Fruit fly (Drosophila melanogaster) whole organism, embryonic: Measurements from ENCODE around the gene JMJD5.
A peak's percentile ranks its signal among the peaks of the same experiment; 100 is the strongest.

Experiments used
- ATbp ChIP-seq: fragments of 200-800 bp; sonication (Bioruptor generic); optimal IDR thresholded peaks from 2 replicates; lab custom pipeline; 2017; ENCODE audit warnings: missing biosample characterization, mild to moderate bottlenecking, missing genetic modification characterization, missing genetic modification reagents
- Atf-2 ChIP-seq: fragments of 200-800 bp; sonication (Bioruptor generic); optimal IDR thresholded peaks from 2 replicates; lab custom pipeline; 2016; ENCODE audit warnings: missing biosample characterization, missing genetic modification characterization
- CG10274 ChIP-seq: fragments of 200-800 bp; sonication (Bioruptor generic); optimal IDR thresholded peaks from 3 replicates; lab custom pipeline; 2017; ENCODE audit warnings: missing biosample characterization, mild to moderate bottlenecking, missing genetic modification characterization
- CG11560 ChIP-seq: fragments of 200-800 bp; sonication (Bioruptor generic); IDR thresholded peaks from 3 replicates; pipeline ENCODE4 v1.3.6; 2022; ENCODE audit warnings: missing biosample characterization, missing genetic modification characterization
- CG12219 ChIP-seq: fragments of 200-800 bp; sonication (Bioruptor generic); optimal IDR thresholded peaks from 3 replicates; lab custom pipeline; 2018; ENCODE audit warnings: missing biosample characterization, mild to moderate bottlenecking, missing genetic modification characterization
- CG12942 ChIP-seq: fragments of 200-800 bp; sonication (Bioruptor generic); optimal IDR thresholded peaks from 3 replicates; lab custom pipeline; 2016; ENCODE audit warnings: missing biosample characterization, missing genetic modification characterization
- CG14667 ChIP-seq: fragments of 200-800 bp; sonication (Bioruptor generic); IDR thresholded peaks from 2 replicates; pipeline ENCODE4 v1.3.6; 2022; ENCODE audit warnings: missing biosample characterization, missing genetic modification characterization
- CG15269 ChIP-seq: fragments of 200-800 bp; sonication (Bioruptor generic); optimal IDR thresholded peaks from 2 replicates; lab custom pipeline; 2018; ENCODE audit warnings: missing biosample characterization, mild to moderate bottlenecking, missing genetic modification characterization, moderate library complexity
- CG17829 ChIP-seq: fragments of 200-800 bp; optimal IDR thresholded peaks from 2 replicates; lab custom pipeline; 2019; ENCODE audit warnings: missing biosample characterization, mild to moderate bottlenecking, missing genetic modification characterization, moderate library complexity
- CG2889 ChIP-seq: fragments of 200-800 bp; sonication (Bioruptor generic); IDR thresholded peaks from 3 replicates; pipeline ENCODE4 v1.3.6; 2022; ENCODE audit warnings: missing biosample characterization, missing genetic modification characterization
- CG32532 ChIP-seq: fragments of 200-800 bp; sonication (Bioruptor generic); IDR thresholded peaks from 2 replicates; pipeline ENCODE4 v1.3.6; 2022; ENCODE audit warnings: missing biosample characterization, missing genetic modification characterization
- CG43689 ChIP-seq: fragments of 200-800 bp; sonication (Bioruptor generic); IDR thresholded peaks from 2 replicates; pipeline ENCODE4 v1.3.6; 2022; ENCODE audit warnings: missing biosample characterization, missing genetic modification characterization
- CG4404 ChIP-seq: fragments of 200-800 bp; sonication (Bioruptor generic); IDR thresholded peaks from 2 replicates; pipeline ENCODE4 v1.3.6; 2022; ENCODE audit warnings: missing biosample characterization, missing genetic modification characterization
- CG4424 ChIP-seq: fragments of 200-800 bp; sonication (Bioruptor generic); optimal IDR thresholded peaks from 3 replicates; lab custom pipeline; 2016; ENCODE audit warnings: missing biosample characterization, missing genetic modification characterization
- CG5180 ChIP-seq: fragments of 200-800 bp; sonication (Bioruptor generic); optimal IDR thresholded peaks from 3 replicates; lab custom pipeline; 2017; ENCODE audit warnings: missing biosample characterization, missing genetic modification characterization, mild to moderate bottlenecking, moderate library complexity, missing genetic modification reagents
- CG7963 ChIP-seq: fragments of 200-800 bp; sonication (Bioruptor generic); IDR thresholded peaks from 3 replicates; pipeline ENCODE4 v1.3.6; 2022; ENCODE audit warnings: missing biosample characterization, missing genetic modification characterization; ENCODE audit not compliant: partially characterized antibody
- CrebB ChIP-seq: fragments of 200-800 bp; sonication (Bioruptor generic); optimal IDR thresholded peaks from 3 replicates; lab custom pipeline; 2018; ENCODE audit warnings: missing biosample characterization, mild to moderate bottlenecking, missing genetic modification characterization
- D19A ChIP-seq: fragments of 200-800 bp; optimal IDR thresholded peaks from 3 replicates; lab custom pipeline; 2019; ENCODE audit warnings: missing biosample characterization, mild to moderate bottlenecking, missing genetic modification characterization, moderate library complexity
- D19B ChIP-seq: fragments of 200-800 bp; sonication (Bioruptor generic); optimal IDR thresholded peaks from 2 replicates; lab custom pipeline; 2017; ENCODE audit warnings: missing biosample characterization, mild to moderate bottlenecking, missing genetic modification characterization
- Dad ChIP-seq: fragments of 200-800 bp; sonication (Bioruptor generic); optimal IDR thresholded peaks from 3 replicates; lab custom pipeline; 2016; ENCODE audit warnings: missing biosample characterization, missing genetic modification characterization
- Dll ChIP-seq: fragments of 200-800 bp; sonication (Bioruptor generic); IDR thresholded peaks from 4 replicates; pipeline ENCODE4 v1.3.6; 2022; ENCODE audit warnings: missing biosample characterization, missing genetic modification characterization; ENCODE audit not compliant: partially characterized antibody
- Ets97D ChIP-seq: fragments of 200-800 bp; sonication (Bioruptor generic); optimal IDR thresholded peaks from 3 replicates; lab custom pipeline; 2016; ENCODE audit warnings: missing biosample characterization, missing genetic modification characterization
- Fer3 ChIP-seq: fragments of 200-800 bp; sonication (Bioruptor generic); optimal IDR thresholded peaks from 2 replicates; lab custom pipeline; 2018; ENCODE audit warnings: missing biosample characterization, mild to moderate bottlenecking, missing genetic modification characterization, moderate library complexity
- HmgZ ChIP-seq: fragments of 200-800 bp; sonication (Bioruptor generic); optimal IDR thresholded peaks from 2 replicates; lab custom pipeline; 2018; ENCODE audit warnings: missing biosample characterization, mild to moderate bottlenecking, missing genetic modification characterization
- Hmr ChIP-seq: fragments of 200-800 bp; sonication (Bioruptor generic); optimal IDR thresholded peaks from 3 replicates; lab custom pipeline; 2017; ENCODE audit warnings: mild to moderate bottlenecking, missing biosample characterization, missing genetic modification reagents, missing genetic modification characterization
- Lpt ChIP-seq: fragments of >200 bp; optimal IDR thresholded peaks from 2 replicates; lab custom pipeline; 2018; ENCODE audit warnings: missing biosample characterization, missing genetic modification characterization
- MESR4 ChIP-seq: fragments of 200-800 bp; sonication (Bioruptor generic); optimal IDR thresholded peaks from 2 replicates; lab custom pipeline; 2018; ENCODE audit warnings: missing biosample characterization, mild to moderate bottlenecking, missing genetic modification characterization, moderate library complexity
- NC2β ChIP-seq: fragments of 200-800 bp; sonication (Bioruptor generic); optimal IDR thresholded peaks from 2 replicates; lab custom pipeline; 2016; ENCODE audit warnings: missing biosample characterization, missing genetic modification characterization
- Sox100B ChIP-seq: fragments of 200-800 bp; sonication (Bioruptor generic); optimal IDR thresholded peaks from 3 replicates; lab custom pipeline; 2018; ENCODE audit warnings: missing biosample characterization, mild to moderate bottlenecking, missing genetic modification characterization
- az2 ChIP-seq: fragments of 200-800 bp; sonication (Bioruptor generic); optimal IDR thresholded peaks from 3 replicates; lab custom pipeline; 2016; ENCODE audit warnings: missing biosample characterization, missing genetic modification characterization
- cad ChIP-seq: fragments of >200 bp; optimal IDR thresholded peaks from 2 replicates; lab custom pipeline; 2017; ENCODE audit warnings: missing biosample characterization, missing genetic modification characterization
- chinmo ChIP-seq: fragments of 200-800 bp; sonication (Bioruptor generic); IDR thresholded peaks from 4 replicates; pipeline ENCODE4 v1.3.6; 2022; ENCODE audit warnings: missing biosample characterization, missing genetic modification characterization; ENCODE audit not compliant: partially characterized antibody
- danr ChIP-seq: fragments of 200-800 bp; sonication (Bioruptor generic); IDR thresholded peaks from 2 replicates; pipeline ENCODE4 v1.3.6; 2022; ENCODE audit warnings: missing biosample characterization, missing genetic modification characterization
- dm ChIP-seq: fragments of 200-800 bp; sonication (Bioruptor generic); optimal IDR thresholded peaks from 3 replicates; lab custom pipeline; 2016; ENCODE audit warnings: missing biosample characterization, missing genetic modification characterization
- dmrt11E ChIP-seq: fragments of 200-800 bp; sonication (Bioruptor generic); optimal IDR thresholded peaks from 3 replicates; lab custom pipeline; 2018; ENCODE audit warnings: missing biosample characterization, mild to moderate bottlenecking, missing genetic modification characterization, moderate library complexity
- eve ChIP-seq, 2 experiments: fragments of >200 bp; optimal IDR thresholded peaks; 2 replicates each; lab custom pipeline; 2017; ENCODE audit warnings: missing biosample characterization in 2 of 2, missing genetic modification characterization in 2 of 2
- gcm ChIP-seq: fragments of 200-800 bp; sonication (Bioruptor generic); optimal IDR thresholded peaks from 2 replicates; lab custom pipeline; 2019; ENCODE audit warnings: missing biosample characterization, mild to moderate bottlenecking, missing genetic modification characterization, moderate library complexity
- lmd ChIP-seq: fragments of 200-800 bp; sonication (Bioruptor generic); IDR thresholded peaks from 2 replicates; pipeline ENCODE4 v1.3.6; 2022; ENCODE audit warnings: missing biosample characterization, missing genetic modification characterization
- p53 ChIP-seq: fragments of 200-800 bp; sonication (Bioruptor generic); optimal IDR thresholded peaks from 2 replicates; lab custom pipeline; 2016; ENCODE audit warnings: missing biosample characterization, missing genetic modification characterization
- pan ChIP-seq, 4 experiments: fragments of >200 bp in 3 of 4; fragments of 200-800 bp in 1 of 4; sonication (Bioruptor generic) in 1 of 4; optimal IDR thresholded peaks in 3 of 4; IDR thresholded peaks in 1 of 4; 2 replicates each; pipeline versions ENCODE4 v1.3.6 to Lab custom; 2017 to 2022; ENCODE audit warnings: missing biosample characterization in 2 of 4, missing genetic modification characterization in 2 of 4, mixed read lengths in 1 of 4
- pita ChIP-seq: fragments of 200-800 bp; sonication (Bioruptor generic); optimal IDR thresholded peaks from 2 replicates; lab custom pipeline; 2017; ENCODE audit warnings: missing biosample characterization, mild to moderate bottlenecking, missing genetic modification characterization
- pros ChIP-seq: fragments of 200-800 bp; sonication (Bioruptor generic); optimal IDR thresholded peaks from 3 replicates; lab custom pipeline; 2019; ENCODE audit warnings: missing biosample characterization, mild to moderate bottlenecking, missing genetic modification characterization, moderate library complexity
- rib ChIP-seq: fragments of 200-800 bp; sonication (Bioruptor generic); IDR thresholded peaks from 2 replicates; pipeline ENCODE4 v1.3.6; 2022; ENCODE audit warnings: missing biosample characterization, missing genetic modification characterization
- sens-2 ChIP-seq: fragments of 200-800 bp; sonication (Bioruptor generic); IDR thresholded peaks from 2 replicates; pipeline ENCODE4 v1.3.6; 2022; ENCODE audit warnings: missing biosample characterization, missing genetic modification characterization
- tio ChIP-seq: fragments of 200-800 bp; sonication (Bioruptor generic); optimal IDR thresholded peaks from 2 replicates; lab custom pipeline; 2017; ENCODE audit warnings: missing biosample characterization, missing genetic modification characterization, inconsistent platforms
- ttk ChIP-seq: fragments of 200-800 bp; sonication (Bioruptor generic); IDR thresholded peaks from 2 replicates; pipeline ENCODE4 v2.1.2; 2022; ENCODE audit warnings: missing biosample characterization, missing genetic modification characterization
- unpg ChIP-seq: fragments of 200-800 bp; sonication (Bioruptor generic); optimal IDR thresholded peaks from 3 replicates; lab custom pipeline; 2018; ENCODE audit warnings: missing biosample characterization, mild to moderate bottlenecking, missing genetic modification characterization, moderate library complexity
- wdn ChIP-seq: fragments of 200-800 bp; sonication (Bioruptor generic); IDR thresholded peaks from 2 replicates; pipeline ENCODE4 v1.3.6; 2022; ENCODE audit warnings: missing biosample characterization, missing genetic modification characterization

The JMJD5 gene

dm6 chr3L:796926-797802 lies 44.0 kb downstream of the JMJD5 start (continued):
- TF ChIP-seq CG11560 (tag; lab: Robert Waterston, UW) (0 out of 3 replicates have a peak, but pooled peaks have one; percentile 45), CG17829 (tag; lab: Kevin White, UChicago) (peak; percentile 53), D19A (tag; lab: Kevin White, UChicago) (peak; percentile 68), rib (GFP tag; lab: Robert Waterston, UW) (no peak), Sox100B (peak; percentile 63), cad (GFP tag; lab: Kevin White, UChicago) (no peak), CG4404 (GFP tag; lab: Robert Waterston, UW) (0 out of 2 replicates have a peak, but pooled peaks have one; percentile 13), Ets97D (GFP tag; lab: Kevin White, UChicago) (no peak), ATbp (peak; percentile 35), az2 (GFP tag; lab: Kevin White, UChicago) (no peak), dm (no peak), pan (optimal IDR thresholded peaks at IDR 0.05; lab: Kevin White, UChicago) (no peak), pan (GFP tag; optimal IDR thresholded peaks at IDR 0.05 in 1 of 2, IDR thresholded peaks at IDR 0.05 in 1 of 2) (peak in 1 of 2 experiments; percentile 69), Atf-2 (GFP tag; lab: Kevin White, UChicago) (no peak), dmrt11E (tag; lab: Kevin White, UChicago) (no peak), CG10274 (GFP tag; lab: Kevin White, UChicago) (no peak), tio (GFP tag; lab: Kevin White, UChicago) (no peak), Lpt (no peak), CG5180 (GFP tag; lab: Kevin White, UChicago) (peak; percentile 44), p53 (GFP tag; lab: Kevin White, UChicago) (no peak), danr (GFP tag; lab: Robert Waterston, UW) (no peak), Dad (GFP tag; lab: Kevin White, UChicago) (no peak), CG43689 (GFP tag; lab: Robert Waterston, UW) (no peak), sens-2 (no peak), CG32532 (GFP tag; lab: Robert Waterston, UW) (peak; percentile 71), gcm (peak; percentile 39), CG12942 (no peak), Fer3 (tag; lab: Kevin White, UChicago) (peak; percentile 69), eve (GFP tag; optimal IDR thresholded peaks at IDR 0.05; lab: Kevin White, UChicago) (no peak), Dll (GFP tag; lab: Robert Waterston, UW) (no peak), wdn (GFP tag; lab: Robert Waterston, UW) (no peak), unpg (GFP tag; lab: Kevin White, UChicago) (peak; percentile 62), pita (no peak), D19B (GFP tag; lab: Kevin White, UChicago) (peak; percentile 15), CG14667 (GFP tag; lab: Robert Waterston, UW) (peak; percentile 48; the same call in 1 of the 2 replicates), CG2889 (GFP tag; lab: Robert Waterston, UW) (no peak), chinmo (GFP tag; lab: Robert Waterston, UW) (0 out of 4 replicates have a peak, but pooled peaks have one; percentile 8), CG7963 (GFP tag; lab: Robert Waterston, UW) (no peak), pros (peak; percentile 6), ttk (GFP tag; lab: Robert Waterston, UW) (peak; percentile 61; the same call in 1 of the 2 replicates), CG15269 (tag; lab: Kevin White, UChicago) (peak; percentile 38), CG12219 (GFP tag; lab: Kevin White, UChicago) (peak; percentile 6), CrebB (tag; lab: Kevin White, UChicago) (no peak), CG4424 (peak; percentile 56), lmd (peak; percentile 68), NC2β (no peak), HmgZ (tag; lab: Kevin White, UChicago) (no peak), MESR4 (GFP tag; lab: Kevin White, UChicago) (no peak), Hmr (GFP tag; lab: Kevin White, UChicago) (peak; percentile 72)
